Fruit fly (Drosophila melanogaster): ENCODE results near the gene Apl.

Gene Apl

dm6 chr3L:16586989-16587388 is 8.0 kb upstream of the Apl start, which contains the start of the genes Syx8 and CG32163 (continued):
- TF ChIP-seq nmo (GFP tag; optimal IDR thresholded peaks at IDR 0.05) (peak; percentile 17), CG30403 (GFP tag; optimal IDR thresholded peaks at IDR 0.05) (no peak), CG10267 (tag; optimal IDR thresholded peaks at IDR 0.05) (peak; percentile 33), Sin3A (optimal IDR thresholded peaks at IDR 0.05) (peak; percentile 52), CG30020 (tag; optimal IDR thresholded peaks at IDR 0.05) (peak; percentile 13), CG15514 (GFP tag; optimal IDR thresholded peaks at IDR 0.05) (peak; percentile 51), CG12391 (tag; optimal IDR thresholded peaks at IDR 0.05) (peak; percentile 17), phol (tag; optimal IDR thresholded peaks at IDR 0.05) (peak; percentile 13), chif (GFP tag; optimal IDR thresholded peaks at IDR 0.05) (peak in 1 of 2 experiments; percentile 0), CG8290 (GFP tag; optimal IDR thresholded peaks at IDR 0.05) (no peak), CG8290 (tag; optimal IDR thresholded peaks at IDR 0.05) (peak in 1 of 2 experiments; percentile 26), CG2116 (GFP tag; optimal IDR thresholded peaks at IDR 0.05) (peak; percentile 12), ATbp (GFP tag; optimal IDR thresholded peaks at IDR 0.05) (no peak), crp (GFP tag; optimal IDR thresholded peaks at IDR 0.05) (peak; percentile 26 to 89), CHES-1-like (GFP tag; optimal IDR thresholded peaks at IDR 0.05) (peak; percentile 5), MESR4 (GFP tag; optimal IDR thresholded peaks at IDR 0.05) (peak; percentile 67), stwl (tag; optimal IDR thresholded peaks at IDR 0.05) (peak; percentile 46), NfI (GFP tag; optimal IDR thresholded peaks at IDR 0.05) (no peak), CTCF (GFP tag; optimal IDR thresholded peaks at IDR 0.05) (peak; percentile 7), Dp (GFP tag; optimal IDR thresholded peaks at IDR 0.05) (peak; percentile 10), Pdp1 (GFP tag; optimal IDR thresholded peaks at IDR 0.05) (peak in 1 of 2 experiments; percentile 8), CG4617 (GFP tag; optimal IDR thresholded peaks at IDR 0.05; ENCODE audit: borderline replicate concordance) (peak; percentile 41), CG4360 (GFP tag; IDR thresholded peaks at IDR 0.05) (peak; percentile 29; the same call in 1 of the 2 replicates), YL-1 (GFP tag; optimal IDR thresholded peaks at IDR 0.05) (peak; percentile 49), sqz (GFP tag; optimal IDR thresholded peaks at IDR 0.05) (no peak), Fer2 (tag; optimal IDR thresholded peaks at IDR 0.05) (no peak), CG7987 (GFP tag; optimal IDR thresholded peaks at IDR 0.05) (no peak)

dm6 chr3L:16587994-16588622 is 6.9 kb upstream of the Apl start:
- peak; percentile 60 for TF ChIP-seq tin (GFP tag; optimal IDR thresholded peaks at IDR 0.05)
- TF ChIP-seq CG12942 (GFP tag; optimal IDR thresholded peaks at IDR 0.05): peak; percentile 39
- peak; percentile 42 for TF ChIP-seq Neu2 (GFP tag; optimal IDR thresholded peaks at IDR 0.05; ENCODE audit: borderline replicate concordance)
- peak; percentile 62 for TF ChIP-seq CG18262 (tag; optimal IDR thresholded peaks at IDR 0.05)
- peak; percentile 14 for TF ChIP-seq repo (GFP tag; optimal IDR thresholded peaks at IDR 0.05)
- TF ChIP-seq Nf-YA (GFP tag; IDR thresholded peaks at IDR 0.05): no peak
- no peak for TF ChIP-seq esg (GFP tag; conservative IDR thresholded peaks at IDR 0.05)
- TF ChIP-seq lbe (GFP tag; optimal IDR thresholded peaks at IDR 0.05): peak; percentile 45
- TF ChIP-seq Myb (GFP tag; optimal IDR thresholded peaks at IDR 0.05): peak; percentile 66
- peak; percentile 68 to 73 for TF ChIP-seq dpn (GFP tag; optimal IDR thresholded peaks at IDR 0.05)
- no peak for TF ChIP-seq pfk (GFP tag; optimal IDR thresholded peaks at IDR 0.05)
- TF ChIP-seq zen (tag; optimal IDR thresholded peaks at IDR 0.05): peak; percentile 41
- peak; percentile 79; the same call in 2 of the 3 replicates for TF ChIP-seq CG7963 (GFP tag; IDR thresholded peaks at IDR 0.05; ENCODE audit: partially characterized antibody)
- peak; percentile 13 for TF ChIP-seq CG1233 (GFP tag; optimal IDR thresholded peaks at IDR 0.05)
- TF ChIP-seq BtbVII (GFP tag; optimal IDR thresholded peaks at IDR 0.05): no peak
- no peak for TF ChIP-seq Lpt (GFP tag; optimal IDR thresholded peaks at IDR 0.05)
- TF ChIP-seq CG9817 (tag; optimal IDR thresholded peaks at IDR 0.05): peak; percentile 34
- peak; percentile 42 for TF ChIP-seq CG4328 (GFP tag; optimal IDR thresholded peaks at IDR 0.05)
- TF ChIP-seq shn (GFP tag; optimal IDR thresholded peaks at IDR 0.05): peak; percentile 63
- TF ChIP-seq CG4424 (GFP tag; optimal IDR thresholded peaks at IDR 0.05): peak; percentile 16
- peak; percentile 93 for TF ChIP-seq CG34224 (GFP tag; IDR thresholded peaks at IDR 0.05; ENCODE audit: partially characterized antibody)
- peak; percentile 84 for TF ChIP-seq CG12659 (GFP tag; optimal IDR thresholded peaks at IDR 0.05)
- peak; percentile 66 for TF ChIP-seq CG2712 (tag; optimal IDR thresholded peaks at IDR 0.05)

Measured in whole organism, embryonic.